Fruit fly (Drosophila melanogaster): ENCODE data around the gene CG3857.

Gene CG3857

DNA sequence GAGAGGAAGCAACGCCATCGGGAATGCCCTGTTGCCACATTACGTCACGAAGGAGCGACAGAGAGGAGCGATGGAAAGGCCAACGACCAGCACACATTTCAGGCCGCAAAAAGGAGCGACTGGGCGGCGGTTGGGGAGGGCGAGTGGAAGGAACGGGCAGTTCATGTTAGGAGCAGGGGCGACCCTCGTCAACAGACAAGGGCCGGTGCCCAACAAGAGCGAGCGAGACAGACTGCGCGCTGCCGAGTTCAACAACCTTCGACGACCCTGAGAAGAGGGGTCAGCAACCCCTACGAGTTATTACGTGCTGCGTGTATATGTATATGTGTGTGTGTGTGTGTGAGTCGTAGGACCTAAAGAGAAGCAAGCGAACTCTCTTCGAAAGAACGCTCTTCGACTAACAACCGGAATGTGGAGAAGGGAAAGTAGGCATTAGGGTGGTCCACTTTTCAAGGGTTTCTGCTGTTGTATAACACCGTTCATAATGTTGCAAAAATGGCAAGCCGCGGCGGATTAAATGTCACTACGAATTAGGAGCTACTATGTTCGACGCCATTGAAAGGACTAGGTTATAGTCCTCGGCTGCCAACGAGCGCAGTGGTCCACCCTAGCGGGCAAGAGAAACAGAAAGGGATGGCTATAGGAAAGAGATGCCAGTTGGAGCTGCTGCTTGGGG, 11.7 kb upstream of the CG3857 start (continued):
- peak; percentile 61; the same call in 1 of the 2 replicates for TF ChIP-seq Poxn (GFP tag; IDR thresholded peaks at IDR 0.05)
- peak; percentile 85 for TF ChIP-seq ab (GFP tag; optimal IDR thresholded peaks at IDR 0.05)
- peak; percentile 93 for TF ChIP-seq grau (tag; optimal IDR thresholded peaks at IDR 0.05)
- peak; percentile 98 to 99 for TF ChIP-seq bsh (GFP tag; optimal IDR thresholded peaks at IDR 0.05)
- peak; percentile 85; the same call in 1 of the 2 replicates for TF ChIP-seq MBD-R2 (GFP tag; IDR thresholded peaks at IDR 0.05)
- TF ChIP-seq Fer2 (tag; optimal IDR thresholded peaks at IDR 0.05), result peak; percentile 85
- TF ChIP-seq vfl (GFP tag; optimal IDR thresholded peaks at IDR 0.05), result peak; percentile 84
- peak; percentile 74 for TF ChIP-seq CG31388 (GFP tag; optimal IDR thresholded peaks at IDR 0.05)
- peak; percentile 93 for TF ChIP-seq ken (GFP tag; IDR thresholded peaks at IDR 0.05)
- peak; percentile 85 for TF ChIP-seq gcm2 (GFP tag; optimal IDR thresholded peaks at IDR 0.05)
- TF ChIP-seq CG10959 (GFP tag; IDR thresholded peaks at IDR 0.05), result peak; percentile 85
- no peak for TF ChIP-seq CG8478 (optimal IDR thresholded peaks at IDR 0.05)
- TF ChIP-seq CG1602 (GFP tag; optimal IDR thresholded peaks at IDR 0.05), result peak; percentile 91
- peak; percentile 76 for TF ChIP-seq NFAT (GFP tag; IDR thresholded peaks at IDR 0.05)
- peak; percentile 89 for TF ChIP-seq CG9876 (GFP tag; optimal IDR thresholded peaks at IDR 0.05)
- peak; percentile 89 for TF ChIP-seq CG8765 (GFP tag; IDR thresholded peaks at IDR 0.05)
- peak; percentile 85 for TF ChIP-seq CG3838 (GFP tag; optimal IDR thresholded peaks at IDR 0.05)
- no peak for TF ChIP-seq eve (GFP tag; optimal IDR thresholded peaks at IDR 0.05)
- TF ChIP-seq ap (GFP tag; IDR thresholded peaks at IDR 0.05), result peak; percentile 93
- TF ChIP-seq sens-2 (GFP tag; IDR thresholded peaks at IDR 0.05), result peak; percentile 94
- peak; percentile 96 for TF ChIP-seq CG16863 (GFP tag; optimal IDR thresholded peaks at IDR 0.05)
- TF ChIP-seq Bgb (GFP tag; IDR thresholded peaks at IDR 0.05; ENCODE audit: partially characterized antibody), result no peak
- TF ChIP-seq Xrp1 (GFP tag; IDR thresholded peaks at IDR 0.05), result peak; percentile 98
- peak; percentile 90 for TF ChIP-seq tgo (GFP tag; IDR thresholded peaks at IDR 0.05)
- TF ChIP-seq phol (tag; optimal IDR thresholded peaks at IDR 0.05), result peak; percentile 94
- TF ChIP-seq run (tag; optimal IDR thresholded peaks at IDR 0.05), result peak; percentile 85
- no peak for TF ChIP-seq CG13287 (GFP tag; IDR thresholded peaks at IDR 0.05; ENCODE audit: partially characterized antibody)
- peak; percentile 93 for TF ChIP-seq Xbp1 (GFP tag; optimal IDR thresholded peaks at IDR 0.05)
- TF ChIP-seq Nf-YC (tag; optimal IDR thresholded peaks at IDR 0.05), result peak; percentile 76
- TF ChIP-seq jing (GFP tag; optimal IDR thresholded peaks at IDR 0.05), result peak; percentile 94
- TF ChIP-seq CG6813 (GFP tag; optimal IDR thresholded peaks at IDR 0.05), result peak; percentile 97
- TF ChIP-seq Sox102F (GFP tag; optimal IDR thresholded peaks at IDR 0.05), result peak; percentile 96
- TF ChIP-seq CG9609 (GFP tag; optimal IDR thresholded peaks at IDR 0.05), result peak; percentile 96
- TF ChIP-seq Ada2b (GFP tag; IDR thresholded peaks at IDR 0.05), result peak; percentile 93
- peak; percentile 97 for TF ChIP-seq CG12219 (GFP tag; optimal IDR thresholded peaks at IDR 0.05)
- no peak for TF ChIP-seq CG15479 (GFP tag; optimal IDR thresholded peaks at IDR 0.05)
- peak; percentile 92 for TF ChIP-seq Spps (tag; optimal IDR thresholded peaks at IDR 0.05)
- peak; percentile 92 for TF ChIP-seq p53 (GFP tag; optimal IDR thresholded peaks at IDR 0.05)
- peak; percentile 86 for TF ChIP-seq ash1 (GFP tag; optimal IDR thresholded peaks at IDR 0.05)
- peak; percentile 44 for TF ChIP-seq grn (GFP tag; optimal IDR thresholded peaks at IDR 0.05)
- no peak for TF ChIP-seq Scr (GFP tag; IDR thresholded peaks at IDR 0.05; ENCODE audit: partially characterized antibody)
- peak; percentile 89 for TF ChIP-seq dati (GFP tag; IDR thresholded peaks at IDR 0.05)
- TF ChIP-seq Stat92E (GFP tag; optimal IDR thresholded peaks at IDR 0.05), result peak in 1 of 3 experiments; percentile 22
- TF ChIP-seq ara (GFP tag; IDR thresholded peaks at IDR 0.05), result peak; percentile 96
- TF ChIP-seq Sry-δ (GFP tag; optimal IDR thresholded peaks at IDR 0.05), result peak; percentile 63
- TF ChIP-seq lola (GFP tag; optimal IDR thresholded peaks at IDR 0.05), result peak in 1 of 3 experiments; percentile 91
- peak; percentile 83 for TF ChIP-seq CG5180 (GFP tag; optimal IDR thresholded peaks at IDR 0.05)
- peak; percentile 96 for TF ChIP-seq CG10209 (GFP tag; optimal IDR thresholded peaks at IDR 0.05)
- peak in 1 of 2 experiments; percentile 95 for TF ChIP-seq Eip74EF (GFP tag; optimal IDR thresholded peaks at IDR 0.05)

Data from whole organism, embryonic.